Worm (Caenorhabditis elegans): ENCODE data around the gene ZK637.12.

DNA sequence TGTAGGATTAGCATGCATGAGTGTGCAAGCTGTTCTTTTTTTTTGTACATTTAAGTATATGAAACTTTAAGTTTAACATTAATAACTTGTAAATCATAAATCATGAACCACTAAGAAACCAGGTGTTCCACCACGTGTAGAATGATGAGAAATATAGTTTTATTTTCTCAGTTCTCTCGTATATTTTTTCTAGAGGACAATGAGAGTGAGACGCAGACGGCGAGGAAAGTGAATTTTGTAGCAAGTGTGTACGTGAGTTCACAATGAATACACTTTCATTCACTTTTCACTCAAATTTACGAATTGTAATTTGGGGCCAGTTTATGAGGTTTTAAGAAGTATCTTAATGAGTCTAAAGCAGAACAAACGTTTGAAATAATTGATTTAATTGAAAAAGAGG lies 2.5 kb downstream of the ZK637.12 start:
- TF ChIP-seq tbx-2 (tag; optimal IDR thresholded peaks at IDR 0.05) (no peak), nhr-76 (tag; optimal IDR thresholded peaks at IDR 0.05) (no peak), lin-15B (tag; optimal IDR thresholded peaks at IDR 0.05) (no peak), lin-35 (GFP tag; optimal IDR thresholded peaks at IDR 0.05) (no peak), nhr-237 (tag; optimal IDR thresholded peaks at IDR 0.05) (no peak), fkh-10 (GFP tag; optimal IDR thresholded peaks at IDR 0.05) (no peak), lin-39 (tag; optimal IDR thresholded peaks at IDR 0.05) (no peak), ama-1 (optimal IDR thresholded peaks at IDR 0.05) (no peak), egl-13 (tag; optimal IDR thresholded peaks at IDR 0.05) (no peak), nhr-11 (tag; optimal IDR thresholded peaks at IDR 0.05) (no peak)

All from whole organism, L1 larva.